Fruit fly (Drosophila melanogaster): ENCODE results near the gene CG16713.
A peak's percentile ranks its signal among the peaks of the same experiment; 100 is the strongest.

The CG16713 gene

dm6 chr2L:3648173-3648972 lies 46.8 kb downstream of the CG16713 start (continued):
- TF ChIP-seq CG33557 (GFP tag; optimal IDR thresholded peaks at IDR 0.05) (no peak), CG18476 (GFP tag; optimal IDR thresholded peaks at IDR 0.05) (no peak), CG30403 (GFP tag; optimal IDR thresholded peaks at IDR 0.05) (no peak), CG17359 (tag; optimal IDR thresholded peaks at IDR 0.05) (no peak), corto (GFP tag; optimal IDR thresholded peaks at IDR 0.05) (peak; percentile 6), Chrac-16 (GFP tag; optimal IDR thresholded peaks at IDR 0.05) (no peak), exex (tag; optimal IDR thresholded peaks at IDR 0.05) (no peak), CG1529 (GFP tag; optimal IDR thresholded peaks at IDR 0.05) (no peak), CG6765 (GFP tag; optimal IDR thresholded peaks at IDR 0.05) (no peak), Dp (GFP tag; optimal IDR thresholded peaks at IDR 0.05) (peak; percentile 31), bbx (GFP tag; IDR thresholded peaks at IDR 0.05; ENCODE audit: partially characterized antibody) (peak; percentile 38; the same call in 1 of the 2 replicates), CG8944 (GFP tag; optimal IDR thresholded peaks at IDR 0.05) (no peak), CG3163 (GFP tag; optimal IDR thresholded peaks at IDR 0.05) (peak; percentile 89), CG4617 (GFP tag; optimal IDR thresholded peaks at IDR 0.05; ENCODE audit: borderline replicate concordance) (no peak), CG30431 (GFP tag; optimal IDR thresholded peaks at IDR 0.05) (no peak), gem (tag; optimal IDR thresholded peaks at IDR 0.05) (peak; percentile 28), CG34224 (GFP tag; IDR thresholded peaks at IDR 0.05; ENCODE audit: partially characterized antibody) (peak; percentile 78)

- TF ChIP-seq Hand (GFP tag; optimal IDR thresholded peaks at IDR 0.05) (no peak), dmrt99B (tag; optimal IDR thresholded peaks at IDR 0.05) (peak; percentile 36), CG12236 (GFP tag; optimal IDR thresholded peaks at IDR 0.05) (no peak), Xrp1 (GFP tag; IDR thresholded peaks at IDR 0.05) (0 out of 2 replicates have a peak, but pooled peaks have one; percentile 30), CG18599 (GFP tag; optimal IDR thresholded peaks at IDR 0.05) (no peak), Asciz (GFP tag; optimal IDR thresholded peaks at IDR 0.05) (peak; percentile 54), trh (GFP tag; optimal IDR thresholded peaks at IDR 0.05) (no peak), row (GFP tag; IDR thresholded peaks at IDR 0.05) (no peak), NC2β (GFP tag; optimal IDR thresholded peaks at IDR 0.05) (no peak), crc (GFP tag; optimal IDR thresholded peaks at IDR 0.05) (no peak), CG1024 (GFP tag; IDR thresholded peaks at IDR 0.05) (no peak), slp2 (GFP tag; optimal IDR thresholded peaks at IDR 0.05) (no peak), kah (GFP tag; optimal IDR thresholded peaks at IDR 0.05) (no peak), slou (GFP tag; optimal IDR thresholded peaks at IDR 0.05) (no peak), dm (GFP tag; optimal IDR thresholded peaks at IDR 0.05) (no peak), fu2 (GFP tag; optimal IDR thresholded peaks at IDR 0.05) (no peak), ewg (GFP tag; optimal IDR thresholded peaks at IDR 0.05) (no peak), CG1529 (GFP tag; optimal IDR thresholded peaks at IDR 0.05) (peak; percentile 43), CG13424 (tag; optimal IDR thresholded peaks at IDR 0.05) (no peak), fd3F (GFP tag; optimal IDR thresholded peaks at IDR 0.05) (no peak), tio (GFP tag; optimal IDR thresholded peaks at IDR 0.05) (no peak), Vsx1 (GFP tag; optimal IDR thresholded peaks at IDR 0.05) (peak; percentile 34), cad (GFP tag; optimal IDR thresholded peaks at IDR 0.05) (no peak), CG4617 (GFP tag; optimal IDR thresholded peaks at IDR 0.05; ENCODE audit: borderline replicate concordance) (no peak), CG2199 (GFP tag; IDR thresholded peaks at IDR 0.05) (no peak), grn (GFP tag; optimal IDR thresholded peaks at IDR 0.05) (no peak), Fer2 (tag; optimal IDR thresholded peaks at IDR 0.05) (no peak), CG6272 (GFP tag; IDR thresholded peaks at IDR 0.05) (no peak), ato (GFP tag; IDR thresholded peaks at IDR 0.05; ENCODE audit: partially characterized antibody) (no peak), CG10431 (GFP tag; optimal IDR thresholded peaks at IDR 0.05) (peak; percentile 43), MESR4 (GFP tag; optimal IDR thresholded peaks at IDR 0.05) (no peak), CG30403 (GFP tag; optimal IDR thresholded peaks at IDR 0.05) (no peak), CG17912 (GFP tag; optimal IDR thresholded peaks at IDR 0.05) (peak; percentile 37)
Observed at dm6 chr2L:3647521-3648172, 47.6 kb downstream of the CG16713 start.
